Worm (Caenorhabditis elegans) whole organism, dauer: ENCODE data around the gene F07E5.12.

Experiments used
- unc-62 ChIP-seq: sonication (generic microtip); optimal IDR thresholded peaks from 2 replicates; lab custom pipeline; 2017; ENCODE audit warnings: missing biosample characterization, missing genetic modification reagents, missing genetic modification characterization

Gene F07E5.12

ce11 chrII:2114488-2114887, 46.7 kb downstream of the F07E5.12 start:
- no peak for TF ChIP-seq unc-62 (GFP tag; lab: Kevin White, UChicago)

- TF ChIP-seq unc-62 (GFP tag; lab: Kevin White, UChicago) = no peak
These were observed 49.0 kb downstream of the F07E5.12 start, which contains the start of gene srh-195 for ce11 chrII:2116794-2117193. TSS of gene srh-195 (minus strand) at chrII:2116894.
